Worm (Caenorhabditis elegans): ENCODE results near the gene K12H6.9.

DNA sequence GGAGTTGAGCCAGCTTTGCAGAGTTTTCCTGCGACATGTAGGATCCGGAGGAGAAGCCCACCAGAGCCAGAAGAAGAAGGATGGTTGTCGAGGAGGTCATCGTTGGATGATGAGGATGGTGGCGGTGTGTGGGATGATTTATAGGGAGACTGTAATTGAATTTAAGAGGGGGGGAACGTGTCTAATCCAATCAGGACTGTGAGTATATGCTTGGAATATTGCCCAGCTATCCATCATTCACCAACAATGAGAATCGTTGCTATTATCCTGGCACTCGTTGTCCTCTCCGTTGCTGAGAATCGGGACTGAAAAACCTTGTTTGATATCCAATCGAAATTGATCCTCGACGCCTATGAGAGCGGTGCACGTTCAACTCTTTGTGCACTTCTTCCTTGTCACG lies 1.9 kb downstream of the K12H6.9 start, which contains the start of gene K12H6.5:
- TF ChIP-seq sea-2 (GFP tag; optimal IDR thresholded peaks at IDR 0.05) (no peak), ZK546.5 (tag; optimal IDR thresholded peaks at IDR 0.05) (no peak), fos-1 (tag; optimal IDR thresholded peaks at IDR 0.05) (no peak), nhr-11 (tag; optimal IDR thresholded peaks at IDR 0.05) (no peak), unc-62 (GFP tag; optimal IDR thresholded peaks at IDR 0.05) (no peak), nhr-237 (tag; optimal IDR thresholded peaks at IDR 0.05) (no peak), fkh-10 (GFP tag; optimal IDR thresholded peaks at IDR 0.05) (no peak), ama-1 (optimal IDR thresholded peaks at IDR 0.05) (no peak)

Data from whole organism, L3 larva.